Fruit fly (Drosophila melanogaster) whole organism, embryonic: ENCODE data around the gene CG13898.

Experiments used
- ATbp ChIP-seq: fragments of 200-800 bp; sonication (Bioruptor generic); optimal IDR thresholded peaks from 2 replicates; lab custom pipeline; 2017; ENCODE audit warnings: missing biosample characterization, mild to moderate bottlenecking, missing genetic modification characterization, missing genetic modification reagents
- Adf1 ChIP-seq: fragments of 200-800 bp; sonication (Bioruptor generic); IDR thresholded peaks from 2 replicates; pipeline ENCODE4 v1.3.6; 2022; ENCODE audit warnings: missing biosample characterization, missing genetic modification characterization
- Antp ChIP-seq: fragments of 200-800 bp; sonication (Bioruptor generic); optimal IDR thresholded peaks from 3 replicates; lab custom pipeline; 2016; ENCODE audit warnings: missing biosample characterization, missing genetic modification characterization
- Asciz ChIP-seq: fragments of 200-800 bp; sonication (Bioruptor generic); optimal IDR thresholded peaks from 2 replicates; lab custom pipeline; 2017; ENCODE audit warnings: missing biosample characterization, mild to moderate bottlenecking, missing genetic modification characterization, missing genetic modification reagents
- BEAF-32 ChIP-seq: fragments of 200-800 bp; sonication (Bioruptor generic); optimal IDR thresholded peaks from 3 replicates; lab custom pipeline; 2017; ENCODE audit warnings: missing biosample characterization, missing genetic modification characterization, mild to moderate bottlenecking, moderate library complexity, missing genetic modification reagents
- CG10267 ChIP-seq: fragments of 200-800 bp; sonication (Bioruptor generic); optimal IDR thresholded peaks from 2 replicates; lab custom pipeline; 2018; ENCODE audit warnings: missing biosample characterization, mild to moderate bottlenecking, missing genetic modification characterization, moderate library complexity
- CG10565 ChIP-seq: fragments of 200-800 bp; sonication (Bioruptor generic); optimal IDR thresholded peaks from 3 replicates; lab custom pipeline; 2016; ENCODE audit warnings: missing biosample characterization, mild to moderate bottlenecking, missing genetic modification characterization
- CG14667 ChIP-seq: fragments of 200-800 bp; sonication (Bioruptor generic); IDR thresholded peaks from 2 replicates; pipeline ENCODE4 v1.3.6; 2022; ENCODE audit warnings: missing biosample characterization, missing genetic modification characterization
- CG1529 ChIP-seq: fragments of 200-800 bp; sonication (Bioruptor generic); optimal IDR thresholded peaks from 3 replicates; lab custom pipeline; 2018; ENCODE audit warnings: missing biosample characterization, missing genetic modification characterization
- CG15601 ChIP-seq: fragments of 200-800 bp; sonication (Bioruptor generic); optimal IDR thresholded peaks from 3 replicates; lab custom pipeline; 2019; ENCODE audit warnings: missing biosample characterization, mild to moderate bottlenecking, missing genetic modification characterization, moderate library complexity
- CG17186 ChIP-seq: fragments of 200-800 bp; sonication (Bioruptor generic); optimal IDR thresholded peaks from 3 replicates; lab custom pipeline; 2017; ENCODE audit warnings: missing biosample characterization, missing genetic modification reagents, missing genetic modification characterization
- CG2678 ChIP-seq: fragments of 200-800 bp; sonication (Bioruptor generic); optimal IDR thresholded peaks from 3 replicates; lab custom pipeline; 2019; ENCODE audit warnings: missing biosample characterization, mild to moderate bottlenecking, missing genetic modification characterization, moderate library complexity
- CG30403 ChIP-seq: fragments of 200-800 bp; sonication (Bioruptor generic); optimal IDR thresholded peaks from 3 replicates; lab custom pipeline; 2016; ENCODE audit warnings: missing biosample characterization, missing genetic modification characterization
- CG30431 ChIP-seq: fragments of 200-800 bp; sonication (Bioruptor generic); optimal IDR thresholded peaks from 2 replicates; lab custom pipeline; 2017; ENCODE audit warnings: missing biosample characterization, missing genetic modification characterization
- CG3838 ChIP-seq: fragments of 200-800 bp; sonication (Bioruptor generic); optimal IDR thresholded peaks from 3 replicates; lab custom pipeline; 2016; ENCODE audit warnings: missing biosample characterization, missing genetic modification characterization
- CG5245 ChIP-seq: fragments of 200-800 bp; sonication (Bioruptor generic); optimal IDR thresholded peaks from 3 replicates; lab custom pipeline; 2016; ENCODE audit warnings: missing biosample characterization, missing genetic modification characterization
- CG5953 ChIP-seq: fragments of 200-800 bp; sonication (Bioruptor generic); IDR thresholded peaks from 2 replicates; pipeline ENCODE4 v1.3.6; 2022; ENCODE audit warnings: missing biosample characterization, missing genetic modification characterization
- CG6689 ChIP-seq: fragments of 200-800 bp; sonication (Bioruptor generic); IDR thresholded peaks from 2 replicates; pipeline ENCODE4 v1.3.6; 2022; ENCODE audit warnings: missing biosample characterization, missing genetic modification characterization
- CG7839 ChIP-seq: fragments of 200-800 bp; sonication (Bioruptor generic); optimal IDR thresholded peaks from 3 replicates; lab custom pipeline; 2018; ENCODE audit warnings: missing biosample characterization, mild to moderate bottlenecking, missing genetic modification characterization, moderate library complexity
- CG8388 ChIP-seq: fragments of 200-800 bp; sonication (Bioruptor generic); optimal IDR thresholded peaks from 2 replicates; lab custom pipeline; 2019; ENCODE audit warnings: missing biosample characterization, mild to moderate bottlenecking, missing genetic modification characterization, moderate library complexity
- CG8924 ChIP-seq: fragments of 200-800 bp; optimal IDR thresholded peaks from 3 replicates; lab custom pipeline; 2019; ENCODE audit warnings: missing biosample characterization, mild to moderate bottlenecking, missing genetic modification characterization, moderate library complexity
- ERR ChIP-seq: fragments of 200-800 bp; sonication (Bioruptor generic); optimal IDR thresholded peaks from 2 replicates; lab custom pipeline; 2016; ENCODE audit warnings: missing biosample characterization, missing genetic modification characterization
- Ets65A ChIP-seq: fragments of 200-800 bp; sonication (Bioruptor generic); peaks from one replicate; lab custom pipeline; 2016; ENCODE audit warnings: missing biosample characterization, missing genetic modification characterization
- Hr39 ChIP-seq: fragments of >200 bp; optimal IDR thresholded peaks from 2 replicates; lab custom pipeline; 2017
- Hr51 ChIP-seq, 2 experiments: fragments of 200-800 bp; sonication (Bioruptor generic); optimal IDR thresholded peaks; 2 replicates in 1 of 2; 3 replicates in 1 of 2; lab custom pipeline; 2016 to 2018; ENCODE audit warnings: missing biosample characterization in 2 of 2, missing genetic modification characterization in 2 of 2, mild to moderate bottlenecking in 1 of 2, moderate library complexity in 1 of 2
- Rx ChIP-seq: fragments of 200-800 bp; sonication (Bioruptor generic); IDR thresholded peaks from 2 replicates; pipeline ENCODE4 v1.3.6; 2022; ENCODE audit warnings: missing biosample characterization, missing genetic modification characterization
- Xbp1 ChIP-seq: fragments of 200-800 bp; sonication (Bioruptor generic); optimal IDR thresholded peaks from 3 replicates; lab custom pipeline; 2016; ENCODE audit warnings: missing biosample characterization, mild to moderate bottlenecking, missing genetic modification characterization
- Xrp1 ChIP-seq: fragments of 200-800 bp; sonication (Bioruptor generic); IDR thresholded peaks from 2 replicates; pipeline ENCODE4 v1.3.6; 2022; ENCODE audit warnings: missing biosample characterization, missing genetic modification characterization
- cg ChIP-seq: fragments of 200-800 bp; sonication (Bioruptor generic); optimal IDR thresholded peaks from 3 replicates; lab custom pipeline; 2019; ENCODE audit warnings: missing biosample characterization, mild to moderate bottlenecking, missing genetic modification characterization, moderate library complexity
- ci ChIP-seq: fragments of 200-800 bp; sonication (Bioruptor generic); IDR thresholded peaks from 3 replicates; pipeline ENCODE4 v1.3.6; 2022; ENCODE audit warnings: missing biosample characterization, missing genetic modification characterization
- dmrt99B ChIP-seq: fragments of 200-800 bp; sonication (Bioruptor generic); optimal IDR thresholded peaks from 2 replicates; lab custom pipeline; 2018; ENCODE audit warnings: missing biosample characterization, mild to moderate bottlenecking, missing genetic modification characterization, moderate library complexity
- dpn ChIP-seq, 2 experiments: fragments of 200-800 bp; sonication (Bioruptor generic); optimal IDR thresholded peaks; 3 replicates each; lab custom pipeline; 2016; ENCODE audit warnings: missing biosample characterization in 2 of 2, missing genetic modification characterization in 2 of 2
- fd3F ChIP-seq: fragments of 200-800 bp; sonication (Bioruptor generic); optimal IDR thresholded peaks from 2 replicates; lab custom pipeline; 2018; ENCODE audit warnings: missing biosample characterization, mild to moderate bottlenecking, missing genetic modification characterization, moderate library complexity
- gce ChIP-seq: fragments of 200-800 bp; sonication (Bioruptor generic); IDR thresholded peaks from 3 replicates; pipeline ENCODE4 v1.3.6; 2022; ENCODE audit warnings: missing biosample characterization, missing genetic modification characterization
- gem ChIP-seq: fragments of 200-800 bp; sonication (Bioruptor generic); optimal IDR thresholded peaks from 2 replicates; lab custom pipeline; 2019; ENCODE audit warnings: missing biosample characterization, mild to moderate bottlenecking, missing genetic modification characterization, moderate library complexity
- grau ChIP-seq: fragments of 200-800 bp; optimal IDR thresholded peaks from 3 replicates; lab custom pipeline; 2019; ENCODE audit warnings: missing biosample characterization, mild to moderate bottlenecking, missing genetic modification characterization, moderate library complexity
- gsb-n ChIP-seq: fragments of 200-800 bp; sonication (Bioruptor generic); optimal IDR thresholded peaks from 3 replicates; lab custom pipeline; 2018; ENCODE audit warnings: missing biosample characterization, mild to moderate bottlenecking, missing genetic modification characterization
- lmd ChIP-seq: fragments of 200-800 bp; sonication (Bioruptor generic); IDR thresholded peaks from 2 replicates; pipeline ENCODE4 v1.3.6; 2022; ENCODE audit warnings: missing biosample characterization, missing genetic modification characterization
- lov ChIP-seq, 2 experiments: fragments of 200-800 bp in 1 of 2; fragments of >200 bp in 1 of 2; sonication (Bioruptor generic) in 1 of 2; IDR thresholded peaks in 1 of 2; optimal IDR thresholded peaks in 1 of 2; 2 replicates in 1 of 2; 3 replicates in 1 of 2; pipeline versions ENCODE4 v1.3.6 to Lab custom; 2017 to 2022; ENCODE audit warnings: missing biosample characterization in 1 of 2, missing genetic modification characterization in 1 of 2
- nerfin-1 ChIP-seq: fragments of 200-800 bp; sonication (Bioruptor generic); optimal IDR thresholded peaks from 3 replicates; lab custom pipeline; 2019; ENCODE audit warnings: missing biosample characterization, mild to moderate bottlenecking, missing genetic modification characterization, moderate library complexity
- nmo ChIP-seq: fragments of 200-800 bp; sonication (Bioruptor generic); optimal IDR thresholded peaks from 2 replicates; lab custom pipeline; 2018; ENCODE audit warnings: missing biosample characterization, mild to moderate bottlenecking, missing genetic modification characterization, moderate library complexity
- otp ChIP-seq: fragments of 200-800 bp; sonication (Bioruptor generic); IDR thresholded peaks from 3 replicates; pipeline ENCODE4, ENCODE4 v1.3.6; 2022; ENCODE audit warnings: missing biosample characterization, missing genetic modification characterization
- phol ChIP-seq: fragments of 200-800 bp; sonication (Bioruptor generic); optimal IDR thresholded peaks from 3 replicates; lab custom pipeline; 2018; ENCODE audit warnings: missing biosample characterization, mild to moderate bottlenecking, missing genetic modification characterization, moderate library complexity
- salm ChIP-seq: fragments of 200-800 bp; sonication (Bioruptor generic); optimal IDR thresholded peaks from 2 replicates; lab custom pipeline; 2018; ENCODE audit warnings: missing biosample characterization, mild to moderate bottlenecking, missing genetic modification characterization
- stc ChIP-seq: fragments of 200-800 bp; sonication (Bioruptor generic); IDR thresholded peaks from 2 replicates; pipeline ENCODE4 v1.3.6; 2022; ENCODE audit warnings: missing biosample characterization, missing genetic modification characterization
- tap ChIP-seq: fragments of 200-800 bp; optimal IDR thresholded peaks from 3 replicates; lab custom pipeline; 2019; ENCODE audit warnings: missing biosample characterization, mild to moderate bottlenecking, missing genetic modification characterization, moderate library complexity
- toy ChIP-seq: fragments of 200-800 bp; sonication (Bioruptor generic); IDR thresholded peaks from 2 replicates; pipeline ENCODE4 v1.3.6; 2022; ENCODE audit warnings: missing biosample characterization, missing genetic modification characterization
- vvl ChIP-seq: fragments of 200-800 bp; sonication (Bioruptor generic); IDR thresholded peaks from 2 replicates; pipeline ENCODE4 v1.3.6; 2022; ENCODE audit warnings: missing biosample characterization, missing genetic modification characterization
- zen ChIP-seq: fragments of 200-800 bp; sonication (Bioruptor generic); optimal IDR thresholded peaks from 3 replicates; lab custom pipeline; 2018; ENCODE audit warnings: missing biosample characterization, mild to moderate bottlenecking, missing genetic modification characterization, moderate library complexity
- zfh1 ChIP-seq: fragments of 200-800 bp; sonication (Bioruptor generic); IDR thresholded peaks from 3 replicates; pipeline ENCODE4 v1.3.6; 2022; ENCODE audit warnings: missing biosample characterization, missing genetic modification characterization

Gene CG13898

DNA sequence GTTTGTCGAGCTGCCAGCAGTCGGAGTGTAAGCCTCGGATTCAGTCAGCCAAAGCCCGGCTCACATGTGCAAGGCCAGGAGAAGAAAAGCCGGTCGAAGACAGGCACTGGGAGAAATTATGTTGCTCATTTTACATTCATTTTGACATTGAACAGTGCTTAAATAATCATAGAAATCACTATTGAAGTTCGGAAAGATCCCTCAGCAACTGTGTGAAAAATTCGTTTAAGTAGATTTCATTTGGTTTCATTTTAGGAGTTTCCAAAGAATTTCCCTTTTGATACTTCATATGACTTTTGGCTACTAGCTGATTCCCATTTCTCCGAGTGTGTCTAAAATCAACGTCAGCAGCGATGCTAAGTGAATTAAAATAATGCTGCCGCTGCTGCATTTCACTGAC lies 20.6 kb upstream of the CG13898 start (continued):
- TF ChIP-seq ATbp: peak; percentile 27
- TF ChIP-seq BEAF-32 (GFP tag; lab: Kevin White, UChicago): no peak
- peak; percentile 3 for TF ChIP-seq CG15601 (tag; lab: Kevin White, UChicago)
- no peak for TF ChIP-seq cg
- peak; percentile 29 for TF ChIP-seq CG8388 (GFP tag; lab: Kevin White, UChicago)
- TF ChIP-seq CG3838 (GFP tag; lab: Kevin White, UChicago): no peak
- TF ChIP-seq Hr39: no peak
- TF ChIP-seq Antp (GFP tag; lab: Kevin White, UChicago): peak; percentile 19
- TF ChIP-seq CG17186: peak; percentile 5
- peak; percentile 3 for TF ChIP-seq CG8924 (tag; lab: Kevin White, UChicago)
- TF ChIP-seq nerfin-1 (tag; lab: Kevin White, UChicago): peak; percentile 38
- TF ChIP-seq CG30431 (GFP tag; lab: Kevin White, UChicago): no peak
- no peak for TF ChIP-seq lov (optimal IDR thresholded peaks at IDR 0.05; lab: Kevin White, UChicago)
- no peak for TF ChIP-seq lov (GFP tag; IDR thresholded peaks at IDR 0.05; lab: Robert Waterston, UW)
- 0 out of 3 replicates have a peak, but pooled peaks have one; percentile 17 for TF ChIP-seq zfh1 (GFP tag; lab: Robert Waterston, UW)
- peak; percentile 5 for TF ChIP-seq CG5245
- no peak for TF ChIP-seq salm (tag; lab: Kevin White, UChicago)
- peak; percentile 21 for TF ChIP-seq CG30403
- no peak for TF ChIP-seq dmrt99B
- peak; percentile 55 for TF ChIP-seq phol
- peak; percentile 12 for TF ChIP-seq Xbp1 (GFP tag; lab: Kevin White, UChicago)
- TF ChIP-seq CG2678 (tag; lab: Kevin White, UChicago): peak; percentile 51
- 0 out of 3 replicates have a peak, but pooled peaks have one; percentile 9 for TF ChIP-seq otp
- no peak for TF ChIP-seq Adf1 (GFP tag; lab: Robert Waterston, UW)
- no peak for TF ChIP-seq CG1529
- TF ChIP-seq dpn (GFP tag; optimal IDR thresholded peaks at IDR 0.05; lab: Kevin White, UChicago): peak; percentile 1 to 2
- peak; percentile 53; the same call in 2 of the 3 replicates for TF ChIP-seq ci
- peak; percentile 19 for TF ChIP-seq grau (tag; lab: Kevin White, UChicago)
- peak; percentile 29 for TF ChIP-seq nmo
- TF ChIP-seq Xrp1 (GFP tag; lab: Robert Waterston, UW): 0 out of 2 replicates have a peak, but pooled peaks have one; percentile 21
- no peak for TF ChIP-seq fd3F
- 0 out of 2 replicates have a peak, but pooled peaks have one; percentile 22 for TF ChIP-seq CG5953 (GFP tag; lab: Robert Waterston, UW)
- peak; percentile 11 for TF ChIP-seq CG10267 (tag; lab: Kevin White, UChicago)
- peak; percentile 57 for TF ChIP-seq Asciz
- no peak for TF ChIP-seq Hr51 (GFP tag; optimal IDR thresholded peaks at IDR 0.05; lab: Kevin White, UChicago)
- TF ChIP-seq CG10565 (GFP tag; lab: Kevin White, UChicago): no peak
- TF ChIP-seq CG14667: no peak
- no peak for TF ChIP-seq gsb-n
- TF ChIP-seq gem (tag; lab: Kevin White, UChicago): no peak
- 0 out of 2 replicates have a peak, but pooled peaks have one; percentile 16 for TF ChIP-seq Rx (GFP tag; lab: Robert Waterston, UW)
- TF ChIP-seq vvl: peak; percentile 36; the same call in 1 of the 2 replicates
- TF ChIP-seq CG7839 (tag; lab: Kevin White, UChicago): no peak
- TF ChIP-seq stc (GFP tag; lab: Robert Waterston, UW): no peak
- 0 out of 2 replicates have a peak, but pooled peaks have one; percentile 25 for TF ChIP-seq CG6689 (GFP tag; lab: Robert Waterston, UW)
- TF ChIP-seq tap (tag; lab: Kevin White, UChicago): peak; percentile 43
- TF ChIP-seq gce: 0 out of 3 replicates have a peak, but pooled peaks have one; percentile 19
- no peak for TF ChIP-seq zen
- no peak for TF ChIP-seq ERR
- TF ChIP-seq lmd (GFP tag; lab: Robert Waterston, UW): peak; percentile 45; the same call in 1 of the 2 replicates
- TF ChIP-seq Ets65A (GFP tag; lab: Kevin White, UChicago): peak; percentile 88
- TF ChIP-seq toy (GFP tag; lab: Robert Waterston, UW): no peak
